Worm (Caenorhabditis elegans): Measurements from ENCODE around the gene srh-10.

DNA sequence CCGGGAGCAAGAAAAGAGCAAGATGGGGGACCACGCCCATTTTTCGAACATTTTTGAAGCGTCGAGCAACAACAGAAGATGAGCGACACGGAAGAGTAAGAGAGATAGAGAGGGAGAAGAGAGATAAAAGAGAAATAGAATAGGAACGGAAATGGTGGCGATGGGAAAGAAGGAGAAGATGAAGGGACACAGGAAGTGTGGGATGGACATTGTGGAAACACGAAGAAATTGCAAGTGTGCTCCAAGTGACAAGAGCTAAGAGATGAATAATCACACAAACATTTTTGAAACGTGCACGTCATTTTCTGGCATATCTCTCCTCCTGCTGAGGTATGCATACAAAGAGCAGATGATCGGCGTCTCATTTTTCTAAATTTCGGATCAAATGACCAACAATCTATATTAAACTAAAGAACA is 36.4 kb downstream of the srh-10 start:
- TF ChIP-seq lin-14 (GFP tag; optimal IDR thresholded peaks at IDR 0.05) (peak; percentile 89), nhr-12 (tag; optimal IDR thresholded peaks at IDR 0.05) (no peak), lin-39 (tag; optimal IDR thresholded peaks at IDR 0.05) (no peak), unc-86 (tag; optimal IDR thresholded peaks at IDR 0.05) (no peak), grh-1 (GFP tag; IDR thresholded peaks at IDR 0.05) (no peak), irx-1 (tag; optimal IDR thresholded peaks at IDR 0.05) (no peak), nhr-28 (tag; optimal IDR thresholded peaks at IDR 0.05) (no peak), ceh-82 (tag; optimal IDR thresholded peaks at IDR 0.05) (peak in 1 of 3 experiments; percentile 22), lsy-2 (tag; optimal IDR thresholded peaks at IDR 0.05) (peak in 1 of 2 experiments; percentile 40), mab-9 (GFP tag; IDR thresholded peaks at IDR 0.05) (no peak), aly-2 (tag; optimal IDR thresholded peaks at IDR 0.05) (no peak), mep-1 (tag; optimal IDR thresholded peaks at IDR 0.05) (no peak), nhr-11 (tag; optimal IDR thresholded peaks at IDR 0.05) (no peak), ceh-8 (GFP tag; optimal IDR thresholded peaks at IDR 0.05) (no peak)

Measured in whole organism, L1 larva.